Worm (Caenorhabditis elegans) whole organism, L4/young adult: ENCODE measurements around the gene egas-4.

ENCODE experiments used
- dao-5 ChIP-seq: sonication (generic microtip); optimal IDR thresholded peaks from 2 replicates; lab custom pipeline; 2016; ENCODE audit warnings: missing genotype, missing genetic modification characterization, moderate library complexity, missing compliant biosample characterization
- him-1 ChIP-seq: sonication (generic microtip); optimal IDR thresholded peaks from 2 replicates; lab custom pipeline; 2016; ENCODE audit warnings: missing genotype, missing genetic modification reagents, missing genetic modification characterization, missing compliant biosample characterization

DNA sequence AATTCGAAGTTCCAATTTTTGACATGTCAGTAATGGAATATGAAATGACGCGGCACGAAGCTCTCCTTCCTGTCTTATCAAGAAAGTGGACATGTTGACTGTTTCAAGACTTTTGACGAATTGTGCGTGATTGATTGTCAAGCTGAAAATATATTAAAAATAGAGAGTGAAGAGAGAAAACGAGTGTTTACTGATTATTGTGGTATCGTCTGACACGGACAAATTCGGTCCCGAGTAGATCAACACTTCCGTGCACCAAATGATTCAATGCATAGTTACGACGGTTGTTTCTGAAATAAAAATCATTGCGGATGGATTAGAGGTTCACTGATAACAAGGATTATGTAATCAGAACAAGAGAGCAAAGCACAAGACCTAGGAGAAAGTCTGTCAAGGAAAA is 30.5 kb downstream of the egas-4 start:
- TF ChIP-seq him-1: no peak
- TF ChIP-seq dao-5: no peak
